Fruit fly (Drosophila melanogaster): ENCODE data around the gene CG14411.

CG14411 gene

dm6 chrX:14825922-14826617 is 6.4 kb upstream of the CG14411 start, which contains the start of gene rut (continued):
- TF ChIP-seq Opbp (GFP tag; IDR thresholded peaks at IDR 0.05; ENCODE audit: partially characterized antibody) (peak; percentile 95), zfh2 (GFP tag; optimal IDR thresholded peaks at IDR 0.05) (peak; percentile 8), jing (GFP tag; optimal IDR thresholded peaks at IDR 0.05) (peak; percentile 24), row (GFP tag; IDR thresholded peaks at IDR 0.05) (peak; percentile 89), CG4282 (GFP tag; optimal IDR thresholded peaks at IDR 0.05) (no peak), eyg (GFP tag; optimal IDR thresholded peaks at IDR 0.05) (no peak), Nf-YC (tag; optimal IDR thresholded peaks at IDR 0.05) (no peak), bbx (GFP tag; IDR thresholded peaks at IDR 0.05; ENCODE audit: partially characterized antibody) (peak; percentile 97), CG11504 (tag; optimal IDR thresholded peaks at IDR 0.05) (no peak), CG32532 (GFP tag; IDR thresholded peaks at IDR 0.05) (peak; percentile 61), Dip3 (GFP tag; optimal IDR thresholded peaks at IDR 0.05) (no peak), Rx (GFP tag; IDR thresholded peaks at IDR 0.05) (no peak), CG8281 (tag; optimal IDR thresholded peaks at IDR 0.05) (no peak), tll (GFP tag; optimal IDR thresholded peaks at IDR 0.05) (no peak), Ets65A (GFP tag) (peak; percentile 96), lov (optimal IDR thresholded peaks at IDR 0.05) (no peak), lov (GFP tag; IDR thresholded peaks at IDR 0.05) (no peak), croc (GFP tag; conservative IDR thresholded peaks at IDR 0.05) (no peak), az2 (GFP tag; optimal IDR thresholded peaks at IDR 0.05) (no peak), inv (GFP tag; IDR thresholded peaks at IDR 0.05; ENCODE audit: partially characterized antibody) (peak; percentile 97), ato (GFP tag; IDR thresholded peaks at IDR 0.05; ENCODE audit: partially characterized antibody) (peak; percentile 92; the same call in 1 of the 2 replicates), CG4404 (GFP tag; IDR thresholded peaks at IDR 0.05) (no peak), CG15073 (GFP tag; optimal IDR thresholded peaks at IDR 0.05) (no peak), CG12219 (GFP tag; optimal IDR thresholded peaks at IDR 0.05) (no peak), chinmo (GFP tag; IDR thresholded peaks at IDR 0.05; ENCODE audit: partially characterized antibody) (peak; percentile 97), CG17186 (GFP tag; optimal IDR thresholded peaks at IDR 0.05) (no peak), Nf-YA (GFP tag; IDR thresholded peaks at IDR 0.05) (no peak), CG11723 (GFP tag; optimal IDR thresholded peaks at IDR 0.05) (no peak), shn (GFP tag; optimal IDR thresholded peaks at IDR 0.05) (no peak), Bgb (GFP tag; IDR thresholded peaks at IDR 0.05; ENCODE audit: partially characterized antibody) (peak; percentile 98), aop (GFP tag; IDR thresholded peaks at IDR 0.05) (no peak), CG34224 (GFP tag; IDR thresholded peaks at IDR 0.05; ENCODE audit: partially characterized antibody) (peak; percentile 89), slp2 (GFP tag; optimal IDR thresholded peaks at IDR 0.05) (no peak), CG42726 (GFP tag; IDR thresholded peaks at IDR 0.05; ENCODE audit: partially characterized antibody) (peak; percentile 96), CG1233 (GFP tag; optimal IDR thresholded peaks at IDR 0.05) (no peak), chif (GFP tag; optimal IDR thresholded peaks at IDR 0.05) (no peak), CG10543 (GFP tag; optimal IDR thresholded peaks at IDR 0.05) (peak; percentile 55), sim (GFP tag; IDR thresholded peaks at IDR 0.05) (no peak), Hr3 (GFP tag; optimal IDR thresholded peaks at IDR 0.05) (no peak), CG13123 (GFP tag; optimal IDR thresholded peaks at IDR 0.05) (no peak), HLH4C (GFP tag; IDR thresholded peaks at IDR 0.05; ENCODE audit: partially characterized antibody) (peak; percentile 93), CG13296 (GFP tag; optimal IDR thresholded peaks at IDR 0.05) (no peak), CG10321 (GFP tag; IDR thresholded peaks at IDR 0.05) (no peak), CG4730 (GFP tag; IDR thresholded peaks at IDR 0.05) (no peak), HLH54F (GFP tag; optimal IDR thresholded peaks at IDR 0.05) (peak; percentile 23), PHDP (tag; optimal IDR thresholded peaks at IDR 0.05) (peak; percentile 15), ara (GFP tag; IDR thresholded peaks at IDR 0.05) (0 out of 2 replicates have a peak, but pooled peaks have one; percentile 19), CG3995 (GFP tag; optimal IDR thresholded peaks at IDR 0.05) (peak; percentile 84), hth (optimal IDR thresholded peaks at IDR 0.05) (no peak), CG14050 (GFP tag; IDR thresholded peaks at IDR 0.05) (no peak)
